Worm (Caenorhabditis elegans): Measurements from ENCODE around the gene ZK354.2.
"Not testable (repeated sequence)": the region's sequence is repeated elsewhere in the genome, so short reads cannot be mapped to it uniquely, and the experiment has no call there.

Gene ZK354.2

ce11 chrIV:5334518-5334917 lies 21.3 kb downstream of the ZK354.2 start:
- TF ChIP-seq ama-1 (optimal IDR thresholded peaks at IDR 0.05) (no peak), aly-1 (tag; optimal IDR thresholded peaks at IDR 0.05) (no peak), ceh-13 (GFP tag; optimal IDR thresholded peaks at IDR 0.05) (no peak), hnd-1 (tag; optimal IDR thresholded peaks at IDR 0.05) (peak; percentile 57), tbx-11 (GFP tag; IDR thresholded peaks at IDR 0.05) (peak; percentile 72), F13C5.2 (tag; optimal IDR thresholded peaks at IDR 0.05) (peak; percentile 65), scrt-1 (GFP tag; IDR thresholded peaks at IDR 0.05) (no peak; the same call in none of the 2 replicates), hmbx-1 (tag; optimal IDR thresholded peaks at IDR 0.05) (no peak), ceh-36 (tag; optimal IDR thresholded peaks at IDR 0.05) (no peak), pes-1 (GFP tag; IDR thresholded peaks at IDR 0.05) (peak; percentile 85; the same call in 1 of the 2 replicates), ets-7 (tag; optimal IDR thresholded peaks at IDR 0.05) (peak; percentile 19), hmg-4 (GFP tag; optimal IDR thresholded peaks at IDR 0.05) (no peak), flt-1 (GFP tag; IDR thresholded peaks at IDR 0.05) (0 out of 2 replicates have a peak, but pooled peaks have one; percentile 66), B0310.2 (tag; optimal IDR thresholded peaks at IDR 0.05) (peak; percentile 6), sea-1 (GFP tag; conservative IDR thresholded peaks at IDR 0.05) (no peak), tbx-37 (GFP tag; conservative IDR thresholded peaks at IDR 0.05) (peak; percentile 57; the same call in 1 of the 2 replicates), tra-4 (tag; optimal IDR thresholded peaks at IDR 0.05) (no peak)

- TF ChIP-seq sea-1 (GFP tag; conservative IDR thresholded peaks at IDR 0.05) = no peak
- no peak for TF ChIP-seq tbx-37 (GFP tag; conservative IDR thresholded peaks at IDR 0.05)
- TF ChIP-seq ceh-36 (tag; optimal IDR thresholded peaks at IDR 0.05) = no peak
- no peak for TF ChIP-seq ama-1 (optimal IDR thresholded peaks at IDR 0.05)
- no peak for TF ChIP-seq F13C5.2 (tag; optimal IDR thresholded peaks at IDR 0.05)
- no peak for TF ChIP-seq tbx-11 (GFP tag; IDR thresholded peaks at IDR 0.05)
- no peak for TF ChIP-seq aly-1 (tag; optimal IDR thresholded peaks at IDR 0.05)
- no peak for TF ChIP-seq flt-1 (GFP tag; IDR thresholded peaks at IDR 0.05)
- no peak for TF ChIP-seq ets-7 (tag; optimal IDR thresholded peaks at IDR 0.05)
- TF ChIP-seq hnd-1 (tag; optimal IDR thresholded peaks at IDR 0.05) = no peak
- TF ChIP-seq hmg-4 (GFP tag; optimal IDR thresholded peaks at IDR 0.05) = no peak
- no peak for TF ChIP-seq B0310.2 (tag; optimal IDR thresholded peaks at IDR 0.05)
- no peak for TF ChIP-seq ceh-13 (GFP tag; optimal IDR thresholded peaks at IDR 0.05)
Measured at ce11 chrIV:5337649-5338048, 24.4 kb downstream of the ZK354.2 start.

- TF ChIP-seq hmg-4 (GFP tag; optimal IDR thresholded peaks at IDR 0.05) = no peak
- no peak for TF ChIP-seq pes-1 (GFP tag; IDR thresholded peaks at IDR 0.05)
- no peak for TF ChIP-seq ceh-13 (GFP tag; optimal IDR thresholded peaks at IDR 0.05)
- no peak for TF ChIP-seq scrt-1 (GFP tag; IDR thresholded peaks at IDR 0.05)
- TF ChIP-seq tra-4 (tag; optimal IDR thresholded peaks at IDR 0.05) = no peak
- no peak for TF ChIP-seq tbx-11 (GFP tag; IDR thresholded peaks at IDR 0.05)
- TF ChIP-seq flt-1 (GFP tag; IDR thresholded peaks at IDR 0.05) = no peak
- no peak for TF ChIP-seq tbx-37 (GFP tag; conservative IDR thresholded peaks at IDR 0.05)
- TF ChIP-seq B0310.2 (tag; optimal IDR thresholded peaks at IDR 0.05) = no peak
- no peak for TF ChIP-seq hnd-1 (tag; optimal IDR thresholded peaks at IDR 0.05)
- no peak for TF ChIP-seq ets-7 (tag; optimal IDR thresholded peaks at IDR 0.05)
Measured at ce11 chrIV:5339255-5339654, 26.1 kb downstream of the ZK354.2 start, which contains the start of gene Y4C6B.2. Gene Y4C6B.2 (plus strand): TSS chrIV:5339574.

- TF ChIP-seq aly-1 (tag; optimal IDR thresholded peaks at IDR 0.05) = no peak
- TF ChIP-seq ceh-36 (tag; optimal IDR thresholded peaks at IDR 0.05) = no peak
- no peak for TF ChIP-seq flt-1 (GFP tag; IDR thresholded peaks at IDR 0.05)
- TF ChIP-seq hnd-1 (tag; optimal IDR thresholded peaks at IDR 0.05) = no peak
- no peak for TF ChIP-seq ceh-13 (GFP tag; optimal IDR thresholded peaks at IDR 0.05)
- no peak for TF ChIP-seq scrt-1 (GFP tag; IDR thresholded peaks at IDR 0.05)
- no peak for TF ChIP-seq tbx-11 (GFP tag; IDR thresholded peaks at IDR 0.05)
- no peak for TF ChIP-seq ama-1 (optimal IDR thresholded peaks at IDR 0.05)
- TF ChIP-seq hmg-4 (GFP tag; optimal IDR thresholded peaks at IDR 0.05) = no peak
- TF ChIP-seq F13C5.2 (tag; optimal IDR thresholded peaks at IDR 0.05) = no peak
- TF ChIP-seq sea-1 (GFP tag; conservative IDR thresholded peaks at IDR 0.05) = no peak
- no peak for TF ChIP-seq B0310.2 (tag; optimal IDR thresholded peaks at IDR 0.05)
- TF ChIP-seq hmbx-1 (tag; optimal IDR thresholded peaks at IDR 0.05) = no peak
- TF ChIP-seq tbx-37 (GFP tag; conservative IDR thresholded peaks at IDR 0.05) = no peak
- no peak for TF ChIP-seq pes-1 (GFP tag; IDR thresholded peaks at IDR 0.05)
- TF ChIP-seq ets-7 (tag; optimal IDR thresholded peaks at IDR 0.05) = no peak
- TF ChIP-seq tra-4 (tag; optimal IDR thresholded peaks at IDR 0.05) = no peak
Measured at ce11 chrIV:5344168-5344567, 31.0 kb downstream of the ZK354.2 start.

- not testable (repeated sequence) for TF ChIP-seq flt-1 (GFP tag; IDR thresholded peaks at IDR 0.05); tbx-37 (GFP tag; conservative IDR thresholded peaks at IDR 0.05); hnd-1 (tag; optimal IDR thresholded peaks at IDR 0.05)
Measured at ce11 chrIV:5350480-5351193, 37.4 kb downstream of the ZK354.2 start, which contains the start of gene gba-4. Gene gba-4 (minus strand): TSS chrIV:5350897.

- TF ChIP-seq scrt-1 (GFP tag; IDR thresholded peaks at IDR 0.05) (no peak), hnd-1 (tag; optimal IDR thresholded peaks at IDR 0.05) (no peak), ceh-36 (tag; optimal IDR thresholded peaks at IDR 0.05) (no peak), tbx-37 (GFP tag; conservative IDR thresholded peaks at IDR 0.05) (no peak), hmbx-1 (tag; optimal IDR thresholded peaks at IDR 0.05) (no peak), tbx-11 (GFP tag; IDR thresholded peaks at IDR 0.05) (no peak), pes-1 (GFP tag; IDR thresholded peaks at IDR 0.05) (no peak), tra-4 (tag; optimal IDR thresholded peaks at IDR 0.05) (no peak), F13C5.2 (tag; optimal IDR thresholded peaks at IDR 0.05) (no peak), hmg-4 (GFP tag; optimal IDR thresholded peaks at IDR 0.05) (no peak), aly-1 (tag; optimal IDR thresholded peaks at IDR 0.05) (no peak), flt-1 (GFP tag; IDR thresholded peaks at IDR 0.05) (no peak), B0310.2 (tag; optimal IDR thresholded peaks at IDR 0.05) (no peak), ceh-13 (GFP tag; optimal IDR thresholded peaks at IDR 0.05) (no peak), ets-7 (tag; optimal IDR thresholded peaks at IDR 0.05) (no peak), sea-1 (GFP tag; conservative IDR thresholded peaks at IDR 0.05) (no peak), ama-1 (optimal IDR thresholded peaks at IDR 0.05) (no peak)
Measured at ce11 chrIV:5353364-5353763, 40.2 kb downstream of the ZK354.2 start, which contains the start of gene Y4C6B.7. Gene Y4C6B.7 (minus strand): TSS chrIV:5353464.

- 0 out of 2 replicates have a peak, but pooled peaks have one; percentile 41 for TF ChIP-seq pes-1 (GFP tag; IDR thresholded peaks at IDR 0.05)
- no peak for TF ChIP-seq hnd-1 (tag; optimal IDR thresholded peaks at IDR 0.05)
Measured at ce11 chrIV:5354124-5354523, 40.9 kb downstream of the ZK354.2 start, which contains the start of gene Y4C6B.1. Gene Y4C6B.1 (plus strand): TSS chrIV:5354488.
